Fruit fly (Drosophila melanogaster) whole organism, embryonic: ENCODE data around the gene Vsx1.

Experiments
- Atf6 ChIP-seq: fragments of 200-800 bp; sonication (Bioruptor generic); IDR thresholded peaks from 2 replicates; pipeline ENCODE4 v1.3.6; 2022; ENCODE audit warnings: missing biosample characterization, missing genetic modification characterization
- BtbVII ChIP-seq: fragments of 200-800 bp; sonication (Bioruptor generic); optimal IDR thresholded peaks from 3 replicates; lab custom pipeline; 2017; ENCODE audit warnings: missing biosample characterization, mild to moderate bottlenecking, missing genetic modification characterization
- CG12659 ChIP-seq: fragments of 200-800 bp; sonication (Bioruptor generic); optimal IDR thresholded peaks from 3 replicates; lab custom pipeline; 2017; ENCODE audit warnings: mild to moderate bottlenecking, missing biosample characterization, missing genetic modification reagents, missing genetic modification characterization
- CG12769 ChIP-seq: fragments of 200-800 bp; sonication (Bioruptor generic); optimal IDR thresholded peaks from 2 replicates; lab custom pipeline; 2019; ENCODE audit warnings: missing biosample characterization, mild to moderate bottlenecking, missing genetic modification characterization, moderate library complexity
- CG14860 ChIP-seq: fragments of 200-800 bp; sonication (Bioruptor generic); IDR thresholded peaks from 3 replicates; pipeline ENCODE4 v1.3.6; 2022; ENCODE audit warnings: missing biosample characterization, missing genetic modification characterization; ENCODE audit not compliant: partially characterized antibody
- CG15073 ChIP-seq: fragments of 200-800 bp; sonication (Bioruptor generic); optimal IDR thresholded peaks from 2 replicates; lab custom pipeline; 2016; ENCODE audit warnings: missing biosample characterization, missing genetic modification characterization
- CG15696 ChIP-seq: fragments of 200-800 bp; sonication (Bioruptor generic); optimal IDR thresholded peaks from 2 replicates; lab custom pipeline; 2019; ENCODE audit warnings: missing biosample characterization, mild to moderate bottlenecking, missing genetic modification characterization, moderate library complexity
- CG17802 ChIP-seq: fragments of 200-800 bp; sonication (Bioruptor generic); optimal IDR thresholded peaks from 2 replicates; lab custom pipeline; 2018; ENCODE audit warnings: missing biosample characterization, mild to moderate bottlenecking, missing genetic modification characterization, moderate library complexity
- CG1792 ChIP-seq: fragments of 200-800 bp; sonication (Bioruptor generic); optimal IDR thresholded peaks from 2 replicates; lab custom pipeline; 2016; ENCODE audit warnings: missing biosample characterization, missing genetic modification characterization
- CG18262 ChIP-seq: fragments of 200-800 bp; optimal IDR thresholded peaks from 3 replicates; lab custom pipeline; 2019; ENCODE audit warnings: missing biosample characterization, mild to moderate bottlenecking, missing genetic modification characterization, moderate library complexity
- CG31388 ChIP-seq: fragments of 200-800 bp; sonication (Bioruptor generic); optimal IDR thresholded peaks from 2 replicates; lab custom pipeline; 2016; ENCODE audit warnings: missing biosample characterization, missing genetic modification characterization
- CG33557 ChIP-seq: fragments of 200-800 bp; sonication (Bioruptor generic); optimal IDR thresholded peaks from 2 replicates; lab custom pipeline; 2019; ENCODE audit warnings: missing biosample characterization, mild to moderate bottlenecking, missing genetic modification characterization, moderate library complexity
- CG4328 ChIP-seq: fragments of 200-800 bp; sonication (Bioruptor generic); optimal IDR thresholded peaks from 3 replicates; lab custom pipeline; 2017; ENCODE audit warnings: missing biosample characterization, missing genetic modification reagents, missing genetic modification characterization
- CG4707 ChIP-seq: fragments of 200-800 bp; sonication (Bioruptor generic); optimal IDR thresholded peaks from 2 replicates; lab custom pipeline; 2018; ENCODE audit warnings: missing biosample characterization, mild to moderate bottlenecking, missing genetic modification characterization, moderate library complexity
- CG4820 ChIP-seq: fragments of 200-800 bp; sonication (Bioruptor generic); optimal IDR thresholded peaks from 3 replicates; lab custom pipeline; 2016; ENCODE audit warnings: missing biosample characterization, missing genetic modification characterization
- CG5953 ChIP-seq: fragments of 200-800 bp; sonication (Bioruptor generic); IDR thresholded peaks from 2 replicates; pipeline ENCODE4 v1.3.6; 2022; ENCODE audit warnings: missing biosample characterization, missing genetic modification characterization
- CG7745 ChIP-seq: fragments of 200-800 bp; sonication (Bioruptor generic); optimal IDR thresholded peaks from 2 replicates; lab custom pipeline; 2018; ENCODE audit warnings: missing biosample characterization, mild to moderate bottlenecking, missing genetic modification characterization, moderate library complexity
- CG8281 ChIP-seq: fragments of 200-800 bp; sonication (Bioruptor generic); optimal IDR thresholded peaks from 2 replicates; lab custom pipeline; 2018; ENCODE audit warnings: missing biosample characterization, mild to moderate bottlenecking, missing genetic modification characterization, moderate library complexity
- CG8388 ChIP-seq: fragments of 200-800 bp; sonication (Bioruptor generic); optimal IDR thresholded peaks from 2 replicates; lab custom pipeline; 2019; ENCODE audit warnings: missing biosample characterization, mild to moderate bottlenecking, missing genetic modification characterization, moderate library complexity
- CTCF ChIP-seq: fragments of 200-800 bp; sonication (Bioruptor generic); optimal IDR thresholded peaks from 2 replicates; lab custom pipeline; 2017; ENCODE audit warnings: missing biosample characterization, mild to moderate bottlenecking, missing genetic modification characterization, moderate library complexity
- Hmr ChIP-seq: fragments of 200-800 bp; sonication (Bioruptor generic); optimal IDR thresholded peaks from 3 replicates; lab custom pipeline; 2017; ENCODE audit warnings: mild to moderate bottlenecking, missing biosample characterization, missing genetic modification reagents, missing genetic modification characterization
- Lim3 ChIP-seq: fragments of 200-800 bp; sonication (Bioruptor generic); IDR thresholded peaks from 2 replicates; pipeline ENCODE4 v1.3.6; 2022; ENCODE audit warnings: missing biosample characterization, missing genetic modification characterization
- Lpt ChIP-seq: fragments of >200 bp; optimal IDR thresholded peaks from 2 replicates; lab custom pipeline; 2018; ENCODE audit warnings: missing biosample characterization, missing genetic modification characterization
- Mes4 ChIP-seq: fragments of 200-800 bp; sonication (Bioruptor generic); optimal IDR thresholded peaks from 2 replicates; lab custom pipeline; 2016; ENCODE audit warnings: missing biosample characterization, missing genetic modification characterization
- NC2α ChIP-seq: fragments of 200-800 bp; sonication (Bioruptor generic); optimal IDR thresholded peaks from 2 replicates; lab custom pipeline; 2016; ENCODE audit warnings: missing biosample characterization, missing genetic modification characterization
- Six4 ChIP-seq: fragments of 200-800 bp; sonication (Bioruptor generic); optimal IDR thresholded peaks from 2 replicates; lab custom pipeline; 2016; ENCODE audit warnings: missing biosample characterization, missing genetic modification characterization
- Taf1 ChIP-seq: fragments of 200-800 bp; sonication (Bioruptor generic); IDR thresholded peaks from 2 replicates; pipeline ENCODE4 v1.3.6; 2022; ENCODE audit warnings: missing biosample characterization, missing genetic modification characterization
- Trl ChIP-seq, 3 experiments: fragments of >200 bp in 2 of 3; fragments of 200-800 bp in 1 of 3; sonication (Bioruptor generic) in 1 of 3; optimal IDR thresholded peaks; 2 replicates in 1 of 3; 3 replicates in 2 of 3; lab custom pipeline; 2016 to 2017; ENCODE audit warnings: missing biosample characterization in 1 of 3, missing genetic modification characterization in 1 of 3
- ac ChIP-seq: fragments of 200-800 bp; sonication (Bioruptor generic); optimal IDR thresholded peaks from 3 replicates; lab custom pipeline; 2017; ENCODE audit warnings: missing biosample characterization, mild to moderate bottlenecking, missing genetic modification characterization
- ap ChIP-seq: fragments of 200-800 bp; sonication (Bioruptor generic); IDR thresholded peaks from 2 replicates; pipeline ENCODE4 v1.3.6; 2022; ENCODE audit warnings: missing biosample characterization, missing genetic modification characterization
- ato ChIP-seq: fragments of 200-800 bp; sonication (Bioruptor generic); IDR thresholded peaks from 2 replicates; pipeline ENCODE4 v1.3.6; 2022; ENCODE audit warnings: missing biosample characterization, missing genetic modification characterization; ENCODE audit not compliant: partially characterized antibody
- az2 ChIP-seq: fragments of 200-800 bp; sonication (Bioruptor generic); optimal IDR thresholded peaks from 3 replicates; lab custom pipeline; 2016; ENCODE audit warnings: missing biosample characterization, missing genetic modification characterization
- chinmo ChIP-seq: fragments of 200-800 bp; sonication (Bioruptor generic); IDR thresholded peaks from 4 replicates; pipeline ENCODE4 v1.3.6; 2022; ENCODE audit warnings: missing biosample characterization, missing genetic modification characterization; ENCODE audit not compliant: partially characterized antibody
- dati ChIP-seq: fragments of 200-800 bp; sonication (Bioruptor generic); IDR thresholded peaks from 2 replicates; pipeline ENCODE4 v1.3.6; 2022; ENCODE audit warnings: missing biosample characterization, missing genetic modification characterization
- fu2 ChIP-seq: fragments of 200-800 bp; sonication (Bioruptor generic); optimal IDR thresholded peaks from 2 replicates; lab custom pipeline; 2016; ENCODE audit warnings: missing biosample characterization, missing genetic modification characterization
- gcm2 ChIP-seq: fragments of 200-800 bp; sonication (Bioruptor generic); optimal IDR thresholded peaks from 2 replicates; lab custom pipeline; 2016; ENCODE audit warnings: missing biosample characterization, missing genetic modification characterization
- hkb ChIP-seq, 2 experiments: fragments of 200-800 bp in 1 of 2; fragments of >200 bp in 1 of 2; sonication (Bioruptor generic) in 1 of 2; IDR thresholded peaks in 1 of 2; optimal IDR thresholded peaks in 1 of 2; 2 replicates each; pipeline versions ENCODE4 v1.3.6 to Lab custom; 2017 to 2022; ENCODE audit warnings: missing biosample characterization in 1 of 2, missing genetic modification characterization in 1 of 2
- hth ChIP-seq: fragments of >200 bp; optimal IDR thresholded peaks from 2 replicates; lab custom pipeline; 2017; ENCODE audit warnings: inconsistent platforms
- insv ChIP-seq, 2 experiments: fragments of 200-800 bp; sonication (Bioruptor generic); optimal IDR thresholded peaks; 3 replicates each; lab custom pipeline; 2016 to 2018; ENCODE audit warnings: missing biosample characterization in 2 of 2, missing genetic modification characterization in 2 of 2
- lab ChIP-seq: fragments of 200-800 bp; sonication (Bioruptor generic); optimal IDR thresholded peaks from 3 replicates; lab custom pipeline; 2017; ENCODE audit warnings: missing biosample characterization, missing genetic modification characterization, mild to moderate bottlenecking, moderate library complexity, missing genetic modification reagents
- lbe ChIP-seq: fragments of 200-800 bp; sonication (Bioruptor generic); optimal IDR thresholded peaks from 2 replicates; lab custom pipeline; 2016; ENCODE audit warnings: missing biosample characterization, mild to moderate bottlenecking, missing genetic modification characterization
- pum ChIP-seq: fragments of 200-800 bp; sonication (Bioruptor generic); optimal IDR thresholded peaks from 2 replicates; lab custom pipeline; 2016; ENCODE audit warnings: missing biosample characterization, missing genetic modification characterization
- ranshi ChIP-seq: fragments of 200-800 bp; sonication (Bioruptor generic); IDR thresholded peaks from 2 replicates; pipeline ENCODE4 v1.3.6; 2022; ENCODE audit warnings: missing biosample characterization, missing genetic modification characterization
- sqz ChIP-seq: fragments of 200-800 bp; sonication (Bioruptor generic); optimal IDR thresholded peaks from 3 replicates; lab custom pipeline; 2018; ENCODE audit warnings: missing biosample characterization, mild to moderate bottlenecking, missing genetic modification characterization
- ssp ChIP-seq: fragments of 200-800 bp; sonication (Bioruptor generic); IDR thresholded peaks from 2 replicates; pipeline ENCODE4 v1.3.6; 2022; ENCODE audit warnings: missing biosample characterization, missing genetic modification characterization
- tll ChIP-seq, 2 experiments: fragments of 200-800 bp in 1 of 2; fragments of >200 bp in 1 of 2; sonication (Bioruptor generic) in 1 of 2; optimal IDR thresholded peaks; 2 replicates each; lab custom pipeline; 2017 to 2019; ENCODE audit warnings: missing biosample characterization in 2 of 2, missing genetic modification characterization in 2 of 2, mild to moderate bottlenecking in 1 of 2, moderate library complexity in 1 of 2
- zfh1 ChIP-seq: fragments of 200-800 bp; sonication (Bioruptor generic); IDR thresholded peaks from 3 replicates; pipeline ENCODE4 v1.3.6; 2022; ENCODE audit warnings: missing biosample characterization, missing genetic modification characterization

Vsx1 gene

dm6 chrX:5560503-5560902, 33.6 kb upstream of the Vsx1 start (continued):
- TF ChIP-seq pum (GFP tag; lab: Kevin White, UChicago) (no peak), CG8281 (tag; lab: Kevin White, UChicago) (no peak), Lim3 (GFP tag; lab: Robert Waterston, UW) (no peak), Mes4 (GFP tag; lab: Kevin White, UChicago) (no peak), ranshi (GFP tag; lab: Robert Waterston, UW) (no peak), CG12769 (tag; lab: Kevin White, UChicago) (no peak), hth (no peak)

- peak; percentile 86 for TF ChIP-seq CTCF (GFP tag; lab: Kevin White, UChicago)
- no peak for TF ChIP-seq CG5953 (GFP tag; lab: Robert Waterston, UW)
- TF ChIP-seq, all 482 proteins: peak for 1
Observed at dm6 chrX:5563396-5563795, 30.7 kb upstream of the Vsx1 start.

dm6 chrX:5563929-5564328, 30.1 kb upstream of the Vsx1 start:
- TF ChIP-seq CG12659 (no peak), chinmo (GFP tag; lab: Robert Waterston, UW) (no peak), CG4707 (no peak), CG14860 (GFP tag; lab: Robert Waterston, UW) (no peak), ato (GFP tag; lab: Robert Waterston, UW) (no peak), CG17802 (tag; lab: Kevin White, UChicago) (peak; percentile 1), ac (GFP tag; lab: Kevin White, UChicago) (no peak), CG12769 (tag; lab: Kevin White, UChicago) (no peak), ssp (GFP tag; lab: Robert Waterston, UW) (no peak), Atf6 (GFP tag; lab: Robert Waterston, UW) (no peak), CG15696 (no peak), lab (GFP tag; lab: Kevin White, UChicago) (peak; percentile 5), NC2α (no peak), az2 (peak; percentile 15), BtbVII (no peak), tll (GFP tag; optimal IDR thresholded peaks at IDR 0.05; lab: Kevin White, UChicago) (no peak), Hmr (no peak), CG8281 (tag; lab: Kevin White, UChicago) (no peak), insv (GFP tag; optimal IDR thresholded peaks at IDR 0.05; lab: Kevin White, UChicago) (no peak), CG7745 (tag; lab: Kevin White, UChicago) (no peak), Taf1 (GFP tag; lab: Robert Waterston, UW) (no peak; the same call in 1 of the 2 replicates), ap (GFP tag; lab: Robert Waterston, UW) (no peak), CG18262 (tag; lab: Kevin White, UChicago) (peak; percentile 7), ranshi (GFP tag; lab: Robert Waterston, UW) (peak; percentile 14; the same call in 1 of the 2 replicates), lbe (GFP tag; lab: Kevin White, UChicago) (no peak), CG1792 (GFP tag; lab: Kevin White, UChicago) (no peak), hkb (optimal IDR thresholded peaks at IDR 0.05; lab: Kevin White, UChicago) (no peak), hkb (GFP tag; IDR thresholded peaks at IDR 0.05; lab: Robert Waterston, UW) (no peak), CG31388 (GFP tag; lab: Kevin White, UChicago) (no peak), sqz (GFP tag; lab: Kevin White, UChicago) (no peak), dati (GFP tag; lab: Robert Waterston, UW) (no peak), CG4328 (GFP tag; lab: Kevin White, UChicago) (no peak), CG8388 (GFP tag; lab: Kevin White, UChicago) (no peak), CG4820 (peak; percentile 21), CG15073 (no peak), Lpt (GFP tag; lab: Kevin White, UChicago) (no peak), CG33557 (no peak), Trl (optimal IDR thresholded peaks at IDR 0.05; lab: Kevin White, UChicago) (no peak), Trl (GFP tag; optimal IDR thresholded peaks at IDR 0.05; lab: Kevin White, UChicago) (no peak), Six4 (no peak), gcm2 (GFP tag; lab: Kevin White, UChicago) (no peak), zfh1 (peak; percentile 67; the same call in 2 of the 3 replicates), fu2 (no peak)
